Fruit fly (Drosophila melanogaster): ENCODE measurements around the gene Yp3.

Gene Yp3

dm6 chrX:13752543-13753046 is 6.8 kb upstream of the Yp3 start (continued):
- TF ChIP-seq CG32532 (GFP tag; IDR thresholded peaks at IDR 0.05) (peak; percentile 25; the same call in 1 of the 2 replicates), CG17186 (GFP tag; optimal IDR thresholded peaks at IDR 0.05) (no peak), Antp (GFP tag; optimal IDR thresholded peaks at IDR 0.05) (no peak), D19A (tag; optimal IDR thresholded peaks at IDR 0.05) (no peak), Nf-YC (tag; optimal IDR thresholded peaks at IDR 0.05) (no peak), pan (optimal IDR thresholded peaks at IDR 0.05) (no peak), pan (GFP tag; optimal IDR thresholded peaks at IDR 0.05 in 1 of 2, IDR thresholded peaks at IDR 0.05 in 1 of 2) (no peak), CG12744 (GFP tag; optimal IDR thresholded peaks at IDR 0.05) (no peak), Bdp1 (GFP tag; optimal IDR thresholded peaks at IDR 0.05) (no peak), Dad (GFP tag; optimal IDR thresholded peaks at IDR 0.05) (no peak), lilli (GFP tag; optimal IDR thresholded peaks at IDR 0.05) (peak; percentile 29), Vsx1 (GFP tag; optimal IDR thresholded peaks at IDR 0.05) (no peak), CG14050 (GFP tag; IDR thresholded peaks at IDR 0.05) (no peak), CG30431 (GFP tag; optimal IDR thresholded peaks at IDR 0.05) (no peak), Nf-YA (GFP tag; IDR thresholded peaks at IDR 0.05) (no peak), jigr1 (GFP tag; IDR thresholded peaks at IDR 0.05) (no peak), slou (GFP tag; optimal IDR thresholded peaks at IDR 0.05) (no peak), ac (GFP tag; optimal IDR thresholded peaks at IDR 0.05) (no peak), CG10366 (GFP tag; IDR thresholded peaks at IDR 0.05) (no peak), CG6683 (GFP tag; optimal IDR thresholded peaks at IDR 0.05) (no peak), lola (GFP tag; optimal IDR thresholded peaks at IDR 0.05) (no peak), CG2875 (GFP tag; optimal IDR thresholded peaks at IDR 0.05) (no peak), dpn (GFP tag; optimal IDR thresholded peaks at IDR 0.05) (no peak), hbn (GFP tag; IDR thresholded peaks at IDR 0.05; ENCODE audit: partially characterized antibody) (no peak), shn (GFP tag; optimal IDR thresholded peaks at IDR 0.05) (no peak), abd-A (tag; optimal IDR thresholded peaks at IDR 0.05) (peak; percentile 71), vfl (GFP tag; optimal IDR thresholded peaks at IDR 0.05) (no peak), Hsf (GFP tag; optimal IDR thresholded peaks at IDR 0.05) (no peak), Mrtf (GFP tag; IDR thresholded peaks at IDR 0.05) (no peak), CG17802 (tag; optimal IDR thresholded peaks at IDR 0.05) (no peak), exex (tag; optimal IDR thresholded peaks at IDR 0.05) (peak; percentile 3), hb (GFP tag; IDR thresholded peaks at IDR 0.05; ENCODE audit: partially characterized antibody) (no peak), CG14710 (tag; optimal IDR thresholded peaks at IDR 0.05) (no peak), rib (GFP tag; IDR thresholded peaks at IDR 0.05) (no peak), ssp (GFP tag; IDR thresholded peaks at IDR 0.05) (no peak), CG2199 (GFP tag; IDR thresholded peaks at IDR 0.05) (no peak), Hmr (GFP tag; optimal IDR thresholded peaks at IDR 0.05) (peak; percentile 22), CG5180 (GFP tag; optimal IDR thresholded peaks at IDR 0.05) (no peak), Jarid2 (GFP tag; optimal IDR thresholded peaks at IDR 0.05) (no peak), CG9797 (GFP tag; optimal IDR thresholded peaks at IDR 0.05) (no peak), CG2116 (GFP tag; optimal IDR thresholded peaks at IDR 0.05) (no peak), CG6175 (GFP tag; IDR thresholded peaks at IDR 0.05) (no peak), peb (GFP tag; IDR thresholded peaks at IDR 0.05) (no peak), Sry-δ (GFP tag; optimal IDR thresholded peaks at IDR 0.05) (no peak), maf-S (GFP tag; optimal IDR thresholded peaks at IDR 0.05) (no peak), Ada2b (GFP tag; IDR thresholded peaks at IDR 0.05) (no peak), zfh1 (GFP tag; IDR thresholded peaks at IDR 0.05) (0 out of 3 replicates have a peak, but pooled peaks have one; percentile 9), ara (GFP tag; IDR thresholded peaks at IDR 0.05) (no peak), CG10321 (GFP tag; IDR thresholded peaks at IDR 0.05) (peak; percentile 90), CG12155 (GFP tag; optimal IDR thresholded peaks at IDR 0.05) (no peak), nom (GFP tag; optimal IDR thresholded peaks at IDR 0.05) (no peak), Dll (GFP tag; IDR thresholded peaks at IDR 0.05; ENCODE audit: partially characterized antibody) (no peak)
